Fruit fly (Drosophila melanogaster) whole organism, embryonic: ENCODE results near the gene Kr-h2.

Experiments
- Bteb2 ChIP-seq: fragments of 200-800 bp; sonication (Bioruptor generic); optimal IDR thresholded peaks from 2 replicates; lab custom pipeline; 2016; ENCODE audit warnings: missing biosample characterization, missing genetic modification characterization
- CG10543 ChIP-seq: fragments of 200-800 bp; sonication (Bioruptor generic); optimal IDR thresholded peaks from 3 replicates; lab custom pipeline; 2017; ENCODE audit warnings: missing biosample characterization, mild to moderate bottlenecking, missing genetic modification characterization, moderate library complexity
- CG11456 ChIP-seq: fragments of 200-800 bp; sonication (Bioruptor generic); IDR thresholded peaks from 3 replicates; pipeline ENCODE4 v1.3.6; 2022; ENCODE audit warnings: missing biosample characterization, missing genetic modification characterization
- CG11696 ChIP-seq: fragments of 200-800 bp; sonication (Bioruptor generic); IDR thresholded peaks from 2 replicates; pipeline ENCODE4 v1.3.6; 2022; ENCODE audit warnings: missing biosample characterization, missing genetic modification characterization
- CG12236 ChIP-seq: fragments of 200-800 bp; sonication (Bioruptor generic); optimal IDR thresholded peaks from 2 replicates; lab custom pipeline; 2016; ENCODE audit warnings: missing biosample characterization, missing genetic modification characterization
- CG1233 ChIP-seq: fragments of 200-800 bp; sonication (Bioruptor generic); optimal IDR thresholded peaks from 4 replicates; lab custom pipeline; 2018; ENCODE audit warnings: missing biosample characterization, mild to moderate bottlenecking, missing genetic modification characterization
- CG12391 ChIP-seq: fragments of 200-800 bp; sonication (Bioruptor generic); optimal IDR thresholded peaks from 3 replicates; lab custom pipeline; 2018; ENCODE audit warnings: missing biosample characterization, mild to moderate bottlenecking, missing genetic modification characterization, moderate library complexity
- CG1647 ChIP-seq: fragments of 200-800 bp; sonication (Bioruptor generic); optimal IDR thresholded peaks from 3 replicates; lab custom pipeline; 2016; ENCODE audit warnings: missing biosample characterization, missing genetic modification characterization
- CG16779 ChIP-seq: fragments of 200-800 bp; sonication (Bioruptor generic); IDR thresholded peaks from 2 replicates; pipeline ENCODE4 v1.3.6; 2022; ENCODE audit warnings: missing biosample characterization, missing genetic modification characterization
- CG2120 ChIP-seq: fragments of 200-800 bp; sonication (Bioruptor generic); optimal IDR thresholded peaks from 3 replicates; lab custom pipeline; 2016; ENCODE audit warnings: missing biosample characterization, missing genetic modification characterization
- CG31388 ChIP-seq: fragments of 200-800 bp; sonication (Bioruptor generic); optimal IDR thresholded peaks from 2 replicates; lab custom pipeline; 2016; ENCODE audit warnings: missing biosample characterization, missing genetic modification characterization
- CG3847 ChIP-seq: fragments of 200-800 bp; sonication (Bioruptor generic); IDR thresholded peaks from 2 replicates; pipeline ENCODE4 v1.3.6; 2022; ENCODE audit warnings: missing biosample characterization, missing genetic modification characterization
- CG8089 ChIP-seq: fragments of 200-800 bp; sonication (Bioruptor generic); optimal IDR thresholded peaks from 3 replicates; lab custom pipeline; 2016; ENCODE audit warnings: missing biosample characterization, missing genetic modification characterization
- CG8478 ChIP-seq: fragments of >200 bp; optimal IDR thresholded peaks from 2 replicates; lab custom pipeline; 2018
- CG9609 ChIP-seq: fragments of 200-800 bp; sonication (Bioruptor generic); optimal IDR thresholded peaks from 3 replicates; lab custom pipeline; 2016; ENCODE audit warnings: missing biosample characterization, missing genetic modification characterization
- Dip2 ChIP-seq: fragments of 200-800 bp; sonication (Bioruptor generic); IDR thresholded peaks from 2 replicates; pipeline ENCODE4 v1.3.6; 2022; ENCODE audit warnings: missing biosample characterization, missing genetic modification characterization
- Ets97D ChIP-seq: fragments of 200-800 bp; sonication (Bioruptor generic); optimal IDR thresholded peaks from 3 replicates; lab custom pipeline; 2016; ENCODE audit warnings: missing biosample characterization, missing genetic modification characterization
- Gsc ChIP-seq: fragments of 200-800 bp; sonication (Bioruptor generic); IDR thresholded peaks from 2 replicates; pipeline ENCODE4 v1.3.6; 2022; ENCODE audit warnings: missing biosample characterization, missing genetic modification characterization
- Hr39 ChIP-seq: fragments of >200 bp; optimal IDR thresholded peaks from 2 replicates; lab custom pipeline; 2017
- Mrtf ChIP-seq: fragments of 200-800 bp; sonication (Bioruptor generic); IDR thresholded peaks from 3 replicates; pipeline ENCODE4 v1.3.6; 2022; ENCODE audit warnings: missing biosample characterization, missing genetic modification characterization
- NK7.1 ChIP-seq: fragments of 200-800 bp; sonication (Bioruptor generic); optimal IDR thresholded peaks from 3 replicates; lab custom pipeline; 2016; ENCODE audit warnings: missing biosample characterization, missing genetic modification characterization
- Oli ChIP-seq: fragments of 200-800 bp; sonication (Bioruptor generic); optimal IDR thresholded peaks from 2 replicates; lab custom pipeline; 2018; ENCODE audit warnings: missing biosample characterization, mild to moderate bottlenecking, missing genetic modification characterization, moderate library complexity
- Ravus ChIP-seq: fragments of 200-800 bp; sonication (Bioruptor generic); IDR thresholded peaks from 2 replicates; pipeline ENCODE4 v1.3.6; 2022; ENCODE audit warnings: missing biosample characterization, missing genetic modification characterization
- ap ChIP-seq: fragments of 200-800 bp; sonication (Bioruptor generic); IDR thresholded peaks from 2 replicates; pipeline ENCODE4 v1.3.6; 2022; ENCODE audit warnings: missing biosample characterization, missing genetic modification characterization
- ara ChIP-seq: fragments of 200-800 bp; sonication (Bioruptor generic); IDR thresholded peaks from 2 replicates; pipeline ENCODE4 v1.3.6; 2022; ENCODE audit warnings: missing biosample characterization, missing genetic modification characterization
- ash1 ChIP-seq: fragments of 200-800 bp; sonication (Bioruptor generic); optimal IDR thresholded peaks from 2 replicates; lab custom pipeline; 2018; ENCODE audit warnings: missing biosample characterization, mild to moderate bottlenecking, missing genetic modification characterization
- caup ChIP-seq: fragments of 200-800 bp; sonication (Bioruptor generic); optimal IDR thresholded peaks from 3 replicates; lab custom pipeline; 2017; ENCODE audit warnings: missing biosample characterization, mild to moderate bottlenecking, missing genetic modification characterization, moderate library complexity; ENCODE audit not compliant: severe bottlenecking
- corto ChIP-seq: fragments of 200-800 bp; sonication (Bioruptor generic); optimal IDR thresholded peaks from 2 replicates; lab custom pipeline; 2016; ENCODE audit warnings: missing biosample characterization, mild to moderate bottlenecking, missing genetic modification characterization, moderate library complexity
- ems ChIP-seq: fragments of 200-800 bp; sonication (Bioruptor generic); optimal IDR thresholded peaks from 3 replicates; lab custom pipeline; 2016; ENCODE audit warnings: missing biosample characterization, missing genetic modification characterization
- ewg ChIP-seq: fragments of 200-800 bp; sonication (Bioruptor generic); optimal IDR thresholded peaks from 3 replicates; lab custom pipeline; 2017; ENCODE audit warnings: mild to moderate bottlenecking, missing biosample characterization, missing genetic modification reagents, missing genetic modification characterization
- gce ChIP-seq: fragments of 200-800 bp; sonication (Bioruptor generic); IDR thresholded peaks from 3 replicates; pipeline ENCODE4 v1.3.6; 2022; ENCODE audit warnings: missing biosample characterization, missing genetic modification characterization
- gcm2 ChIP-seq: fragments of 200-800 bp; sonication (Bioruptor generic); optimal IDR thresholded peaks from 2 replicates; lab custom pipeline; 2016; ENCODE audit warnings: missing biosample characterization, missing genetic modification characterization
- grau ChIP-seq: fragments of 200-800 bp; optimal IDR thresholded peaks from 3 replicates; lab custom pipeline; 2019; ENCODE audit warnings: missing biosample characterization, mild to moderate bottlenecking, missing genetic modification characterization, moderate library complexity
- hb ChIP-seq: fragments of 200-800 bp; sonication (Bioruptor generic); IDR thresholded peaks from 3 replicates; pipeline ENCODE4 v1.3.6; 2022; ENCODE audit warnings: missing biosample characterization, missing genetic modification characterization; ENCODE audit not compliant: partially characterized antibody
- hbn ChIP-seq: fragments of 200-800 bp; sonication (Bioruptor generic); IDR thresholded peaks from 2 replicates; pipeline ENCODE4 v1.3.6; 2022; ENCODE audit warnings: missing biosample characterization, missing genetic modification characterization; ENCODE audit not compliant: partially characterized antibody
- jumu ChIP-seq: fragments of 200-800 bp; sonication (Bioruptor generic); optimal IDR thresholded peaks from 3 replicates; lab custom pipeline; 2016; ENCODE audit warnings: missing biosample characterization, missing genetic modification characterization
- kni ChIP-seq: fragments of 200-800 bp; sonication (Bioruptor generic); optimal IDR thresholded peaks from 3 replicates; lab custom pipeline; 2017; ENCODE audit warnings: mild to moderate bottlenecking, missing biosample characterization, missing genetic modification reagents, missing genetic modification characterization
- lmd ChIP-seq: fragments of 200-800 bp; sonication (Bioruptor generic); IDR thresholded peaks from 2 replicates; pipeline ENCODE4 v1.3.6; 2022; ENCODE audit warnings: missing biosample characterization, missing genetic modification characterization
- lov ChIP-seq, 2 experiments: fragments of 200-800 bp in 1 of 2; fragments of >200 bp in 1 of 2; sonication (Bioruptor generic) in 1 of 2; IDR thresholded peaks in 1 of 2; optimal IDR thresholded peaks in 1 of 2; 2 replicates in 1 of 2; 3 replicates in 1 of 2; pipeline versions ENCODE4 v1.3.6 to Lab custom; 2017 to 2022; ENCODE audit warnings: missing biosample characterization in 1 of 2, missing genetic modification characterization in 1 of 2
- luna ChIP-seq: fragments of 200-800 bp; sonication (Bioruptor generic); optimal IDR thresholded peaks from 2 replicates; lab custom pipeline; 2016; ENCODE audit warnings: missing biosample characterization, missing genetic modification characterization
- p53 ChIP-seq: fragments of 200-800 bp; sonication (Bioruptor generic); optimal IDR thresholded peaks from 2 replicates; lab custom pipeline; 2016; ENCODE audit warnings: missing biosample characterization, missing genetic modification characterization
- repo ChIP-seq: fragments of 200-800 bp; sonication (Bioruptor generic); optimal IDR thresholded peaks from 2 replicates; lab custom pipeline; 2016; ENCODE audit warnings: missing biosample characterization, missing genetic modification characterization
- slbo ChIP-seq: fragments of 200-800 bp; sonication (Bioruptor generic); IDR thresholded peaks from 2 replicates; pipeline ENCODE4 v1.3.6; 2022; ENCODE audit warnings: missing biosample characterization, missing genetic modification characterization
- slp2 ChIP-seq: fragments of 200-800 bp; sonication (Bioruptor generic); optimal IDR thresholded peaks from 2 replicates; lab custom pipeline; 2016; ENCODE audit warnings: missing biosample characterization, missing genetic modification characterization
- sna ChIP-seq: fragments of 200-800 bp; sonication (Bioruptor generic); IDR thresholded peaks from 2 replicates; pipeline ENCODE4 v1.3.6; 2022; ENCODE audit warnings: missing biosample characterization, missing genetic modification characterization; ENCODE audit not compliant: partially characterized antibody
- tap ChIP-seq: fragments of 200-800 bp; optimal IDR thresholded peaks from 3 replicates; lab custom pipeline; 2019; ENCODE audit warnings: missing biosample characterization, mild to moderate bottlenecking, missing genetic modification characterization, moderate library complexity
- toy ChIP-seq: fragments of 200-800 bp; sonication (Bioruptor generic); IDR thresholded peaks from 2 replicates; pipeline ENCODE4 v1.3.6; 2022; ENCODE audit warnings: missing biosample characterization, missing genetic modification characterization
- trem ChIP-seq: fragments of 200-800 bp; optimal IDR thresholded peaks from 3 replicates; lab custom pipeline; 2019; ENCODE audit warnings: missing biosample characterization, mild to moderate bottlenecking, missing genetic modification characterization, moderate library complexity
- trh ChIP-seq: fragments of 200-800 bp; sonication (Bioruptor generic); optimal IDR thresholded peaks from 2 replicates; lab custom pipeline; 2016; ENCODE audit warnings: missing biosample characterization, missing genetic modification characterization
- tup ChIP-seq: fragments of 200-800 bp; sonication (Bioruptor generic); optimal IDR thresholded peaks from 2 replicates; lab custom pipeline; 2016; ENCODE audit warnings: missing biosample characterization, mild to moderate bottlenecking, missing genetic modification characterization, moderate library complexity
- twi ChIP-seq: fragments of 200-800 bp; optimal IDR thresholded peaks from 2 replicates; lab custom pipeline; 2019; ENCODE audit warnings: missing biosample characterization, mild to moderate bottlenecking, missing genetic modification characterization, moderate library complexity
- unpg ChIP-seq: fragments of 200-800 bp; sonication (Bioruptor generic); optimal IDR thresholded peaks from 3 replicates; lab custom pipeline; 2018; ENCODE audit warnings: missing biosample characterization, mild to moderate bottlenecking, missing genetic modification characterization, moderate library complexity
- wdn ChIP-seq: fragments of 200-800 bp; sonication (Bioruptor generic); IDR thresholded peaks from 2 replicates; pipeline ENCODE4 v1.3.6; 2022; ENCODE audit warnings: missing biosample characterization, missing genetic modification characterization

Gene Kr-h2

DNA sequence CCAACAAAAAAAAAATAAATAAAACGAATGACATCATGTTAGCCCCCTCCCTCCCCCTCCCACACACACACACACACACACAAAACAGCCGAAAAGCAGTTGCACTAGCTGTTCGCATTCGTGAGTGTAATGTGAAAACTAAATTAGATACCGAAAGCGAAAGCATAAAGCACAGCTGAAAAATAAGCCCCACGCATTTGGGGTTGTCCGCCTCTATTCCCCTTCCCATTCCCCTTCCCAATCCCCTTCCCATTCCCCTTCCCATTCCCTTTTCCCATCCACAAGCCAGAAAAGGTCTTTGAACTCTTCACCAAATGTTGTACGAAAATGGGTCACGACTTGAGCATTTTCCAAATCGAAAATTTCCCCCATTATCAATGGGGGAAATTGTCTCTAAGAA lies 4.6 kb downstream of the Kr-h2 start:
- no peak for TF ChIP-seq hb (GFP tag; lab: Robert Waterston, UW)
- TF ChIP-seq hbn (GFP tag; lab: Robert Waterston, UW): no peak
- TF ChIP-seq lmd (GFP tag; lab: Robert Waterston, UW): no peak
- TF ChIP-seq slp2 (GFP tag; lab: Kevin White, UChicago): no peak
- no peak for TF ChIP-seq CG31388 (GFP tag; lab: Kevin White, UChicago)
- TF ChIP-seq ems (GFP tag; lab: Kevin White, UChicago): no peak
- TF ChIP-seq CG1647: no peak
- no peak for TF ChIP-seq CG16779
- no peak for TF ChIP-seq Mrtf (GFP tag; lab: Robert Waterston, UW)
- no peak for TF ChIP-seq lov (optimal IDR thresholded peaks at IDR 0.05; lab: Kevin White, UChicago)
- TF ChIP-seq lov (GFP tag; IDR thresholded peaks at IDR 0.05; lab: Robert Waterston, UW): no peak
- TF ChIP-seq CG12391 (tag; lab: Kevin White, UChicago): no peak
- no peak for TF ChIP-seq Dip2 (GFP tag; lab: Robert Waterston, UW)
- no peak for TF ChIP-seq gce (GFP tag; lab: Robert Waterston, UW)
- no peak for TF ChIP-seq tup (GFP tag; lab: Kevin White, UChicago)
- no peak for TF ChIP-seq Hr39 (lab: Kevin White, UChicago)
- no peak for TF ChIP-seq CG12236 (GFP tag; lab: Kevin White, UChicago)
- no peak for TF ChIP-seq tap
- TF ChIP-seq ap (GFP tag; lab: Robert Waterston, UW): no peak
- TF ChIP-seq CG11456: no peak
- TF ChIP-seq repo (GFP tag; lab: Kevin White, UChicago): no peak
- TF ChIP-seq CG8478 (lab: Kevin White, UChicago): no peak
- TF ChIP-seq CG3847: no peak
- TF ChIP-seq ash1 (GFP tag; lab: Kevin White, UChicago): no peak
- TF ChIP-seq Ets97D (GFP tag; lab: Kevin White, UChicago): no peak
- TF ChIP-seq grau (tag; lab: Kevin White, UChicago): no peak
- no peak for TF ChIP-seq caup (GFP tag; lab: Kevin White, UChicago)
- TF ChIP-seq jumu (GFP tag; lab: Kevin White, UChicago): no peak
- no peak for TF ChIP-seq unpg
- no peak for TF ChIP-seq Oli (tag; lab: Kevin White, UChicago)
- no peak for TF ChIP-seq ewg (GFP tag; lab: Kevin White, UChicago)
- TF ChIP-seq ara (GFP tag; lab: Robert Waterston, UW): peak; percentile 22; the same call in 1 of the 2 replicates
- TF ChIP-seq trh (GFP tag; lab: Kevin White, UChicago): no peak
- no peak for TF ChIP-seq CG8089
- peak; percentile 41 for TF ChIP-seq CG10543 (GFP tag; lab: Kevin White, UChicago)
- no peak for TF ChIP-seq twi (tag; lab: Kevin White, UChicago)
- no peak for TF ChIP-seq CG11696
- TF ChIP-seq slbo (GFP tag; lab: Robert Waterston, UW): no peak
- TF ChIP-seq corto: no peak
- TF ChIP-seq kni (GFP tag; lab: Kevin White, UChicago): peak; percentile 95
- no peak for TF ChIP-seq NK7.1
- TF ChIP-seq toy (GFP tag; lab: Robert Waterston, UW): no peak
- no peak for TF ChIP-seq luna (GFP tag; lab: Kevin White, UChicago)
- no peak for TF ChIP-seq CG1233 (GFP tag; lab: Kevin White, UChicago)
- TF ChIP-seq wdn: no peak
- TF ChIP-seq CG9609 (GFP tag; lab: Kevin White, UChicago): no peak
- TF ChIP-seq Gsc: no peak
- no peak for TF ChIP-seq Bteb2 (GFP tag; lab: Kevin White, UChicago)
- TF ChIP-seq trem (tag; lab: Kevin White, UChicago): no peak
- no peak for TF ChIP-seq p53 (GFP tag; lab: Kevin White, UChicago)
- TF ChIP-seq gcm2: no peak
- no peak for TF ChIP-seq CG2120 (GFP tag; lab: Kevin White, UChicago)
- no peak for TF ChIP-seq Ravus
- no peak for TF ChIP-seq sna (GFP tag; lab: Robert Waterston, UW)
